Worm (Caenorhabditis elegans): Measurements from ENCODE around the gene Y72A10A.1.

The Y72A10A.1 gene

DNA sequence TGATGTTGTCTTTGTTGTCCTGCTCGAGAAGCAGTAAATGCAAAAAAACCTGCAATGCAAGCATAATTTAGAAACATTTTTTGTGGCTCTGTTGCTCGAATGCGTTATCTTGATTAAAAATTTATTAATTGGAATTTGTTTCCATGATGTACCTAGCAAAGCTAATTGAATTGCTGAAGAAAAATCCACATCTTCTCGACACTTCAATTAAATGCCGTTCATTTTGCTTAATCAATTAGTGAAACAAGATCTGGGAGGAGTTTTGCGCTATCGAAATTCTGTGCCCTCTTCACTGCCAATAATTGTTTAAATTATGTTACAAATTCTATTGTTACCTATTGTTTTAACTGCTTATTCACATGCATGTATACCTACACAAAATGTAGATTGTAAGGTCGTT, 37.7 kb upstream of the Y72A10A.1 start, which contains the start of gene T25B2.3:
Gene T25B2.3, plus strand, starts transcription at position 301 of the 400 bp plus-strand sequence.
- TF ChIP-seq elt-1 (tag; optimal IDR thresholded peaks at IDR 0.05; ENCODE audit: borderline replicate concordance, insufficient read depth) (no peak), nhr-12 (tag; optimal IDR thresholded peaks at IDR 0.05) (no peak), mab-5 (tag; optimal IDR thresholded peaks at IDR 0.05) (no peak), ceh-39 (tag; optimal IDR thresholded peaks at IDR 0.05) (no peak), ces-1 (GFP tag; optimal IDR thresholded peaks at IDR 0.05) (no peak), nhr-2 (tag; optimal IDR thresholded peaks at IDR 0.05) (no peak), nhr-237 (tag; optimal IDR thresholded peaks at IDR 0.05) (no peak), lsy-2 (tag; optimal IDR thresholded peaks at IDR 0.05) (no peak), mls-2 (tag; optimal IDR thresholded peaks at IDR 0.05) (no peak), ztf-11 (tag; optimal IDR thresholded peaks at IDR 0.05) (no peak), pha-4 (tag; optimal IDR thresholded peaks at IDR 0.05) (no peak), hlh-1 (tag; optimal IDR thresholded peaks at IDR 0.05) (no peak), nhr-28 (tag; optimal IDR thresholded peaks at IDR 0.05) (no peak), cnd-1 (tag; optimal IDR thresholded peaks at IDR 0.05) (no peak), drap-1 (GFP tag; optimal IDR thresholded peaks at IDR 0.05) (no peak)

DNA sequence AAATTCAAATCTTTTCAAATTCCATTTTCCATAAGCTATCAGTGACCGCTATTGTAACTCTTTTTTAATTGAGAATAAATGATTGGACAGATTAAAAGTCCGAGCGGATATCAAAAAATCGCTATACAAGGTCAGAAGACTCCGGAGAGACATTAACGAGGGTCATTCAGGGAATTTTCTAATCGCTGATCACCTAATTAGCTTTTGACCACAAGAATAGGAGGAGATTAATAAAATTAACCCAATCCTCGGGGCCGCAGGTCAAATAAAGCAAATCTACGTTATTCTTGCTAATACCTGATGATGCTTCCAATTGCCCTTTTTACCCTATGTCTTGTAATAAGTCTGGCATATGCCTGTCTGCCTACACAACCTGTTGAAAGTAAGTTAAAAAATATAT, 35.5 kb upstream of the Y72A10A.1 start, which contains the start of gene T25B2.1:
Gene T25B2.1, plus strand, starts transcription at position 301 of the 400 bp plus-strand sequence.
- TF ChIP-seq sptf-1 (tag; optimal IDR thresholded peaks at IDR 0.05), result no peak
- TF ChIP-seq snpc-4 (tag; optimal IDR thresholded peaks at IDR 0.05), result no peak
- TF ChIP-seq nhr-28 (tag; optimal IDR thresholded peaks at IDR 0.05), result no peak
- no peak for TF ChIP-seq unc-62 (GFP tag; optimal IDR thresholded peaks at IDR 0.05)
- TF ChIP-seq mab-5 (tag; optimal IDR thresholded peaks at IDR 0.05), result no peak
- TF ChIP-seq ztf-11 (tag; optimal IDR thresholded peaks at IDR 0.05), result no peak
- no peak for TF ChIP-seq unc-39 (tag; optimal IDR thresholded peaks at IDR 0.05)
- no peak for TF ChIP-seq nhr-2 (tag; optimal IDR thresholded peaks at IDR 0.05)
- TF ChIP-seq blmp-1 (tag; optimal IDR thresholded peaks at IDR 0.05), result no peak
- TF ChIP-seq bed-3 (GFP tag; optimal IDR thresholded peaks at IDR 0.05), result no peak
- no peak for TF ChIP-seq elt-3 (tag; optimal IDR thresholded peaks at IDR 0.05)
- TF ChIP-seq nhr-12 (tag; optimal IDR thresholded peaks at IDR 0.05), result no peak
- TF ChIP-seq flh-1 (GFP tag; optimal IDR thresholded peaks at IDR 0.05), result no peak
- no peak for TF ChIP-seq lin-13 (tag; optimal IDR thresholded peaks at IDR 0.05)
- no peak for TF ChIP-seq nhr-76 (tag; optimal IDR thresholded peaks at IDR 0.05)
- no peak for TF ChIP-seq lin-32 (GFP tag; optimal IDR thresholded peaks at IDR 0.05)

DNA sequence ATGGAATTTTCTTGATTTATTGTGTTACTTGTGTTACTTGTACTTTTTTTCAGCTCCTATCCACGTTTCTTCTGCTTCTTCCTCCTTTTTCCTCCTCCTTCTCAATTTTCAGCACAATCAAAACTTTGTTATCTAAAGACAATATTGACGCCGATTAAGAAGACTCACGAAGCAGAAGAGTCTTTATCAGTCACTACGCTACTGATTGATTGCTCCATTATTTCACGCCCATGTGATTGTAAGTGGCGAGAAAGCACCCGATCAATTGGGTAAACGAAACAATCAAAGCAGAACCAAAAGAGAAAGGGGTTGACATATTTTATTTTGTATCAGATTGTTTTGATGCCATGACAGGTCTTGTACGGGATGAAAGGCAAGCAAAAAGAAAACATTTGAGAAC, 31.1 kb upstream of the Y72A10A.1 start, which contains the start of gene T25B2.2:
Gene T25B2.2, plus strand, starts transcription at position 392 of the 400 bp plus-strand sequence.
- TF ChIP-seq hlh-1 (tag; optimal IDR thresholded peaks at IDR 0.05), result no peak
- no peak for TF ChIP-seq elt-3 (tag; optimal IDR thresholded peaks at IDR 0.05)
- no peak for TF ChIP-seq lin-32 (GFP tag; optimal IDR thresholded peaks at IDR 0.05)
- no peak for TF ChIP-seq nhr-12 (tag; optimal IDR thresholded peaks at IDR 0.05)
- TF ChIP-seq cnd-1 (tag; optimal IDR thresholded peaks at IDR 0.05), result no peak
- TF ChIP-seq nhr-28 (tag; optimal IDR thresholded peaks at IDR 0.05), result no peak
- no peak for TF ChIP-seq ceh-43 (GFP tag; optimal IDR thresholded peaks at IDR 0.05)
- TF ChIP-seq snpc-4 (tag; optimal IDR thresholded peaks at IDR 0.05), result no peak
- no peak for TF ChIP-seq mls-2 (tag; optimal IDR thresholded peaks at IDR 0.05)
- TF ChIP-seq nhr-237 (tag; optimal IDR thresholded peaks at IDR 0.05), result no peak
- no peak for TF ChIP-seq ceh-83 (GFP tag; optimal IDR thresholded peaks at IDR 0.05)
- no peak for TF ChIP-seq lsy-2 (tag; optimal IDR thresholded peaks at IDR 0.05)

DNA sequence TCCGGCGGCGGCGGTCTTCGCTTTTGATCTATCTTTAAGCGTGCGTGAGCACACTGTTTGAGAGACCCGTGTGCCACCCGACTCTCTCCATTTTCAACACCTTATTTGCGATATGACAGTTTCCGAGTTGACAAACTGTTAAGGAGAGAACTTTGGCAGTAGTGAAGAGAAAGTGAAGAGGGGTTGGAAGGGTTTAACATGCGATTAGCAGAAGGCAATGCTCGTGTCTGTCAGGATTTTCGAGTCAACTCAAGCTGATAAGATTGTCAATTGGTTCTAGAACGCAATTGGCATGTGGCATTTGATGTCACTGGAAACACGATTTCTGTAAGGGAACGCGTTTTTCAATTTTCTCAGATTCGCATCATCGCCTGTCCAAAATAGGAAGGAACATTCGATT, 29.2 kb upstream of the Y72A10A.1 start:
- TF ChIP-seq sem-2 (GFP tag; optimal IDR thresholded peaks at IDR 0.05) (no peak), tbx-8 (GFP tag; optimal IDR thresholded peaks at IDR 0.05) (no peak), bed-3 (GFP tag; optimal IDR thresholded peaks at IDR 0.05) (no peak), mab-5 (tag; optimal IDR thresholded peaks at IDR 0.05) (no peak), zip-8 (tag; optimal IDR thresholded peaks at IDR 0.05) (no peak), elt-1 (tag; optimal IDR thresholded peaks at IDR 0.05; ENCODE audit: borderline replicate concordance, insufficient read depth) (no peak), pha-4 (tag; optimal IDR thresholded peaks at IDR 0.05) (no peak), unc-120 (tag; optimal IDR thresholded peaks at IDR 0.05; ENCODE audit: poor library complexity, severe bottlenecking) (no peak), nhr-237 (tag; optimal IDR thresholded peaks at IDR 0.05) (no peak), cnd-1 (tag; optimal IDR thresholded peaks at IDR 0.05) (no peak)

DNA sequence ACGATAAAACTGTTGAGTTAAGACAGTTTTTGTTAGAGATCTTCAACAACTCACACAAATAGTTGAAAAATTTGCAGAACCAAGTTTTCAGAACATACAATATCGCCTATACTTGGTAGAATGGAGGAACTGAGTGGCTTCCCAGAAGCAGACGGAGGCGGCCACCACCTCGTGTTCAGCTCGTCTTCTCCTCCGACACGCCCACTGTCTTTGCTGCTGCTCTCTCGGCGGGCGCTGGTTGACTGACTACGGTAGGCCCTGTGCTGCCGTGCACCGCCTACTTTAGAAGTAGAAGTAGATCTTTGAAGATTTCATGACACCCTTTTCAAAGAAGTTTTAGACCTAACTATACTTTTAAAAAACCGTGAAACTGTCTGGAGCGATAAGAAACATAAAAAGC, 23.9 kb upstream of the Y72A10A.1 start:
- no peak for TF ChIP-seq sem-2 (GFP tag; optimal IDR thresholded peaks at IDR 0.05)
- TF ChIP-seq unc-62 (GFP tag; optimal IDR thresholded peaks at IDR 0.05), result no peak
- no peak for TF ChIP-seq nhr-2 (tag; optimal IDR thresholded peaks at IDR 0.05)
- TF ChIP-seq pha-4 (tag; optimal IDR thresholded peaks at IDR 0.05), result no peak
- no peak for TF ChIP-seq sptf-1 (tag; optimal IDR thresholded peaks at IDR 0.05)
- TF ChIP-seq ztf-11 (tag; optimal IDR thresholded peaks at IDR 0.05), result no peak
- no peak for TF ChIP-seq flh-1 (GFP tag; optimal IDR thresholded peaks at IDR 0.05)
- no peak for TF ChIP-seq unc-39 (tag; optimal IDR thresholded peaks at IDR 0.05)
- no peak for TF ChIP-seq nhr-12 (tag; optimal IDR thresholded peaks at IDR 0.05)
- TF ChIP-seq elt-3 (tag; optimal IDR thresholded peaks at IDR 0.05), result no peak
- TF ChIP-seq snpc-4 (tag; optimal IDR thresholded peaks at IDR 0.05), result no peak
- TF ChIP-seq ceh-43 (GFP tag; optimal IDR thresholded peaks at IDR 0.05), result no peak
